Fruit fly (Drosophila melanogaster) whole organism, prepupa: ENCODE results near the gene stv.

Experiments used
- CG6163 ChIP-seq: fragments of 200-800 bp; sonication (Bioruptor generic); IDR thresholded peaks from 3 replicates; pipeline ENCODE4 v1.3.6; 2022; ENCODE audit warnings: missing biosample characterization, missing genetic modification characterization
- Eip78C ChIP-seq: fragments of 200-800 bp; sonication (Bioruptor generic); peaks from one replicate; lab custom pipeline; 2016; ENCODE audit warnings: missing biosample characterization, missing genetic modification characterization
- Hr4 ChIP-seq: fragments of 200-800 bp; sonication (Bioruptor generic); optimal IDR thresholded peaks from 3 replicates; lab custom pipeline; 2016; ENCODE audit warnings: missing biosample characterization, missing genetic modification characterization
- Smox ChIP-seq: fragments of 200-800 bp; sonication (Bioruptor generic); optimal IDR thresholded peaks from 3 replicates; lab custom pipeline; 2016; ENCODE audit warnings: missing biosample characterization, missing genetic modification characterization
- Sox14 ChIP-seq: fragments of 200-800 bp; sonication (Bioruptor generic); optimal IDR thresholded peaks from 3 replicates; lab custom pipeline; 2016; ENCODE audit warnings: missing biosample characterization, missing genetic modification characterization
- acj6 ChIP-seq: fragments of 200-800 bp; sonication (Bioruptor generic); optimal IDR thresholded peaks from 3 replicates; lab custom pipeline; 2016; ENCODE audit warnings: missing biosample characterization, missing genetic modification characterization
- net ChIP-seq: fragments of 200-800 bp; sonication (Bioruptor generic); optimal IDR thresholded peaks from 3 replicates; lab custom pipeline; 2016; ENCODE audit warnings: missing biosample characterization, missing genetic modification characterization

dm6 chr3L:13499531-13499930 is 22.2 kb downstream of the stv start:
- TF ChIP-seq net (no peak), CG6163 (GFP tag; lab: Robert Waterston, UW) (no peak), Hr4 (GFP tag; lab: Kevin White, UChicago) (no peak), Sox14 (GFP tag; lab: Kevin White, UChicago) (no peak), Eip78C (GFP tag; lab: Kevin White, UChicago) (no peak), acj6 (no peak), Smox (GFP tag; lab: Kevin White, UChicago) (no peak)
